Fruit fly (Drosophila melanogaster): Measurements from ENCODE around the gene chm.

Gene chm

dm6 chr2L:7411947-7412621, at the start of gene chm (continued):
- peak; percentile 83 for TF ChIP-seq CG7963 (GFP tag; IDR thresholded peaks at IDR 0.05; ENCODE audit: partially characterized antibody)
- no peak for TF ChIP-seq CG3838 (GFP tag; optimal IDR thresholded peaks at IDR 0.05)
- no peak for TF ChIP-seq Trl (optimal IDR thresholded peaks at IDR 0.05)
- TF ChIP-seq Trl (GFP tag; optimal IDR thresholded peaks at IDR 0.05), result peak; percentile 26
- TF ChIP-seq ind (GFP tag; optimal IDR thresholded peaks at IDR 0.05), result no peak
- peak; percentile 7 for TF ChIP-seq gro (GFP tag; optimal IDR thresholded peaks at IDR 0.05)
- TF ChIP-seq CG9932 (GFP tag; IDR thresholded peaks at IDR 0.05), result peak; percentile 83
- no peak for TF ChIP-seq ham (GFP tag; IDR thresholded peaks at IDR 0.05)
- TF ChIP-seq gcm (GFP tag; optimal IDR thresholded peaks at IDR 0.05), result no peak
- TF ChIP-seq CG31224 (GFP tag; IDR thresholded peaks at IDR 0.05), result no peak
- TF ChIP-seq crc (GFP tag; optimal IDR thresholded peaks at IDR 0.05), result no peak
- TF ChIP-seq row (GFP tag; IDR thresholded peaks at IDR 0.05), result peak; percentile 94
- peak; percentile 85 for TF ChIP-seq zen2 (GFP tag; IDR thresholded peaks at IDR 0.05; ENCODE audit: partially characterized antibody)
- TF ChIP-seq CG7271 (tag; optimal IDR thresholded peaks at IDR 0.05), result no peak
- no peak for TF ChIP-seq jing (GFP tag; optimal IDR thresholded peaks at IDR 0.05)
- peak; percentile 17 for TF ChIP-seq tx (GFP tag; optimal IDR thresholded peaks at IDR 0.05)
- TF ChIP-seq Blimp-1 (GFP tag; optimal IDR thresholded peaks at IDR 0.05), result no peak
- no peak for TF ChIP-seq en (GFP tag; optimal IDR thresholded peaks at IDR 0.05)
- no peak; the same call in 1 of the 2 replicates for TF ChIP-seq CG14667 (GFP tag; IDR thresholded peaks at IDR 0.05)
- no peak for TF ChIP-seq Mrtf (GFP tag; IDR thresholded peaks at IDR 0.05)
- no peak for TF ChIP-seq Drgx (GFP tag; IDR thresholded peaks at IDR 0.05)
- peak in 1 of 3 experiments; percentile 11 for TF ChIP-seq lola (GFP tag; optimal IDR thresholded peaks at IDR 0.05)
- peak; percentile 67; the same call in 1 of the 2 replicates for TF ChIP-seq NFAT (GFP tag; IDR thresholded peaks at IDR 0.05)
- peak; percentile 27 for TF ChIP-seq CG2116 (GFP tag; optimal IDR thresholded peaks at IDR 0.05)
- TF ChIP-seq CG12744 (GFP tag; optimal IDR thresholded peaks at IDR 0.05), result peak; percentile 22
- TF ChIP-seq Abd-B (GFP tag; optimal IDR thresholded peaks at IDR 0.05), result no peak
- TF ChIP-seq Dbx (GFP tag; IDR thresholded peaks at IDR 0.05), result peak; percentile 45; the same call in 1 of the 3 replicates
- no peak for TF ChIP-seq CG5180 (GFP tag; optimal IDR thresholded peaks at IDR 0.05)
- no peak for TF ChIP-seq gt (GFP tag; IDR thresholded peaks at IDR 0.05)
- TF ChIP-seq fd3F (GFP tag; optimal IDR thresholded peaks at IDR 0.05), result no peak
- peak; percentile 54 for TF ChIP-seq E2f2 (GFP tag; IDR thresholded peaks at IDR 0.05)
- peak; percentile 60 for TF ChIP-seq HmgZ (tag; optimal IDR thresholded peaks at IDR 0.05)
- TF ChIP-seq CG7786 (GFP tag; optimal IDR thresholded peaks at IDR 0.05), result peak; percentile 47
- no peak for TF ChIP-seq CG3726 (GFP tag; IDR thresholded peaks at IDR 0.05)
- peak; percentile 75 for TF ChIP-seq pho (GFP tag; optimal IDR thresholded peaks at IDR 0.05)
- no peak for TF ChIP-seq chn (GFP tag; optimal IDR thresholded peaks at IDR 0.05)
- TF ChIP-seq Dll (GFP tag; IDR thresholded peaks at IDR 0.05; ENCODE audit: partially characterized antibody), result peak; percentile 88
- TF ChIP-seq CG12769 (tag; optimal IDR thresholded peaks at IDR 0.05), result peak; percentile 39
- TF ChIP-seq ranshi (GFP tag; IDR thresholded peaks at IDR 0.05), result 0 out of 2 replicates have a peak, but pooled peaks have one; percentile 21
- TF ChIP-seq GATAe (GFP tag; conservative IDR thresholded peaks at IDR 0.05), result no peak
- no peak for TF ChIP-seq CG10565 (GFP tag; optimal IDR thresholded peaks at IDR 0.05)
- TF ChIP-seq Hmx (GFP tag; optimal IDR thresholded peaks at IDR 0.05), result no peak
- TF ChIP-seq ash1 (GFP tag; optimal IDR thresholded peaks at IDR 0.05), result no peak
- peak; percentile 67 for TF ChIP-seq slbo (GFP tag; IDR thresholded peaks at IDR 0.05)
- no peak for TF ChIP-seq dm (GFP tag; optimal IDR thresholded peaks at IDR 0.05)
- TF ChIP-seq CG14014 (GFP tag; IDR thresholded peaks at IDR 0.05), result 0 out of 2 replicates have a peak, but pooled peaks have one; percentile 24
- TF ChIP-seq oc (tag; optimal IDR thresholded peaks at IDR 0.05), result no peak
- TF ChIP-seq lbe (GFP tag; optimal IDR thresholded peaks at IDR 0.05), result peak; percentile 26
- TF ChIP-seq CG3281 (GFP tag; optimal IDR thresholded peaks at IDR 0.05), result no peak
- peak; percentile 20 to 46 for TF ChIP-seq Pdp1 (GFP tag; optimal IDR thresholded peaks at IDR 0.05)

Measured in whole organism, embryonic.